Worm (Caenorhabditis elegans): ENCODE measurements around the gene reps-1.

DNA sequence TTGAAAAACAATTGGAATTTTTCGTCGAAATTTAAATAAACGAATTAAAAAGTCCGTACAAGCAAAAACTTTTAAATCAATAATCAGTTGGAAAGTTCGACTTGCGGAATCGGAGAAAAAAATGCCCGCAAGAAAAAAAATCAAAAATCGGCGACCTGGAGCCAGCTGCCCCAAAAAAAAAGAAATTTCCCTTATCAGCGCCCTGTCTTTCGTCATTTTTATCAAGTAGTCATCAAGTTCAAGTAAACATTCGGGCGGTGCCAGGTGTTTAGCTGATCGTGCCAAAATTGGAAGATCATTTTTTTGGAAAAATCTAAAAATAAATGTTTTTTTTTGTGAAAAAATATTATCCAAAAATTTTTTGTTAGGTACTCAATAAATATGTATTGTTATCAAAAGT lies 12.0 kb downstream of the reps-1 start:
- TF ChIP-seq him-1 (tag; optimal IDR thresholded peaks at IDR 0.05) (no peak), dao-5 (tag; optimal IDR thresholded peaks at IDR 0.05) (no peak), W03F9.2 (tag; optimal IDR thresholded peaks at IDR 0.05) (no peak)

Data from whole organism, L4/young adult.